Worm (Caenorhabditis elegans) whole organism, early embryonic: Measurements from ENCODE around the gene srx-129.

Source experiments
- B0310.2 ChIP-seq: sonication (generic microtip); optimal IDR thresholded peaks from 2 replicates; lab custom pipeline; 2016; ENCODE audit warnings: mild to moderate bottlenecking, missing genetic modification characterization, missing compliant biosample characterization
- F13C5.2 ChIP-seq: sonication (generic microtip); optimal IDR thresholded peaks from 2 replicates; lab custom pipeline; 2017; ENCODE audit warnings: mild to moderate bottlenecking, missing genetic modification characterization, inconsistent platforms, missing compliant biosample characterization
- aly-1 ChIP-seq: sonication (generic microtip); optimal IDR thresholded peaks from 2 replicates; lab custom pipeline; 2016; ENCODE audit warnings: missing genetic modification characterization, missing compliant biosample characterization
- ama-1 ChIP-seq: fragments of 150-350 bp; optimal IDR thresholded peaks from 2 replicates; lab custom pipeline; 2014
- ceh-13 ChIP-seq: fragments of 200-800 bp; sonication (Bioruptor generic); optimal IDR thresholded peaks from 2 replicates; lab custom pipeline; 2018; ENCODE audit warnings: mild to moderate bottlenecking, missing genetic modification characterization, missing compliant biosample characterization
- ceh-36 ChIP-seq: sonication (generic microtip); optimal IDR thresholded peaks from 2 replicates; lab custom pipeline; 2016; ENCODE audit warnings: missing genetic modification characterization, inconsistent platforms, missing compliant biosample characterization
- ets-7 ChIP-seq: sonication (generic microtip); optimal IDR thresholded peaks from 2 replicates; lab custom pipeline; 2016; ENCODE audit warnings: missing genotype, missing genetic modification characterization, missing compliant biosample characterization
- flt-1 ChIP-seq: fragments of 200-800 bp; sonication (Bioruptor generic); IDR thresholded peaks from 2 replicates; pipeline ENCODE4 v1.3.6; 2022; ENCODE audit warnings: missing genetic modification characterization, missing compliant biosample characterization
- hmbx-1 ChIP-seq: sonication (generic microtip); optimal IDR thresholded peaks from 2 replicates; lab custom pipeline; 2016; ENCODE audit warnings: mild to moderate bottlenecking, missing genetic modification characterization, missing compliant biosample characterization
- hmg-4 ChIP-seq: fragments of 200-800 bp; sonication (Bioruptor generic); optimal IDR thresholded peaks from 2 replicates; lab custom pipeline; 2018; ENCODE audit warnings: mild to moderate bottlenecking, missing genetic modification characterization, missing compliant biosample characterization
- hnd-1 ChIP-seq: sonication (generic microtip); optimal IDR thresholded peaks from 2 replicates; lab custom pipeline; 2016; ENCODE audit warnings: missing genetic modification characterization, missing compliant biosample characterization
- pes-1 ChIP-seq: fragments of 200-800 bp; sonication (Bioruptor generic); IDR thresholded peaks from 2 replicates; pipeline ENCODE4 v1.3.6; 2022; ENCODE audit warnings: missing genetic modification reagents, missing genetic modification characterization, missing compliant biosample characterization
- scrt-1 ChIP-seq: fragments of 200-800 bp; sonication (Bioruptor generic); IDR thresholded peaks from 2 replicates; pipeline ENCODE4 v1.3.6; 2022; ENCODE audit warnings: missing genetic modification characterization, missing compliant biosample characterization
- sea-1 ChIP-seq: fragments of 200-800 bp; sonication (Bioruptor generic); conservative IDR thresholded peaks from 2 replicates; pipeline ENCODE4 v1.3.6; 2022; ENCODE audit warnings: missing genetic modification characterization, missing compliant biosample characterization
- tbx-11 ChIP-seq: fragments of 200-800 bp; sonication (Bioruptor generic); IDR thresholded peaks from 2 replicates; pipeline ENCODE4 v1.3.6; 2022; ENCODE audit warnings: missing genetic modification characterization, missing compliant biosample characterization
- tbx-37 ChIP-seq: fragments of 200-800 bp; sonication (Bioruptor generic); conservative IDR thresholded peaks from 2 replicates; pipeline ENCODE4 v1.3.6; 2022; ENCODE audit warnings: missing genetic modification reagents, missing genetic modification characterization, missing compliant biosample characterization
- tra-4 ChIP-seq: sonication (generic microtip); optimal IDR thresholded peaks from 2 replicates; lab custom pipeline; 2017; ENCODE audit warnings: missing genetic modification characterization, missing compliant biosample characterization

Gene srx-129

DNA sequence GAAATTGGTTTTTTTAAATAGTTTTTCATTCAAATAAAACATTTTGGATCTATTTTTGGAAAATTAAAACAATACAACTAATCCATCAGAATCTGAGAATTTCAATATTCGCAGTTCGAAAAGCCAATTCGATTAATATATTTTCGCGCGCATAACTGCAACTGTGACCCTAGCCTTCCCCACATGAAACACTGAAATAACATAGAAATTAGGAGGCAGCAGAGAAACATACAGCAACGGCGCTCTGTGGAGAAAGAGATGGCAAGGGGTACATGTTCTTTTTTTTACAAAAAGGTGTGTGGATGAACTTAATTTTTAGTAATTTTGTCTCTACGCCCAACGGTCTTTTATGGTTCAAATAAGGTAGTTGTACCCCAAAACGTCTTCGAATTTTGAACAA lies 46.1 kb downstream of the srx-129 start:
- no peak for TF ChIP-seq B0310.2

DNA sequence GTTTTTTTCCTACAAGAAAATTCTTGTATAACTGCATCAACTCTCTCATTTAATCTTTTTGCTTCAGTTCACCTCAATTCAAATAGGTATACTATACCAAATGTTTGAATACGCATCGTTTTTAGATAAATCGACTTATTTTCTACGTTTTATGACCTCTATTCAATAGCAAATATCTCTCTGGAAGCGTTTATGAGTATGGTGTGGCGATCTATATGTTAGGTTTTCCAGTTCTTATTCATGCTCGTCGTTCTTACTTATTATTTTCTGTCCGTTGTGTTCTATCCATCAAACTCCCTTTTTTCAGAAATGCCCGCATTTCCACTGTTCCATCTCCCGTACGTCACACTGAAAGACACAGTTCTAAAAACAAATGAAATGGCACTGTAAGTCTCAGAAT lies 46.6 kb downstream of the srx-129 start, which contains the start of gene T22G5.3:
T22G5.3 (plus strand) TSS at position 301 of the 400 bp plus-strand sequence.
- TF ChIP-seq hnd-1 (tag; lab: Kevin White, UChicago) (no peak), sea-1 (GFP tag; lab: Robert Waterston, UW) (no peak), ceh-13 (no peak), pes-1 (GFP tag; lab: Robert Waterston, UW) (no peak), hmg-4 (GFP tag; lab: Kevin White, UChicago) (no peak), scrt-1 (GFP tag; lab: Robert Waterston, UW) (no peak), tra-4 (tag; lab: Kevin White, UChicago) (no peak), tbx-11 (GFP tag; lab: Robert Waterston, UW) (no peak), tbx-37 (no peak), hmbx-1 (tag; lab: Kevin White, UChicago) (no peak), B0310.2 (no peak), F13C5.2 (tag; lab: Kevin White, UChicago) (no peak), ama-1 (lab: Kevin White, UChicago) (no peak), ceh-36 (tag; lab: Kevin White, UChicago) (no peak), aly-1 (tag; lab: Kevin White, UChicago) (no peak), ets-7 (tag; lab: Kevin White, UChicago) (no peak), flt-1 (GFP tag; lab: Robert Waterston, UW) (no peak)
